Fruit fly (Drosophila melanogaster) whole organism, embryonic: Measurements from ENCODE around the gene CG12773.
A peak's percentile ranks its signal among the peaks of the same experiment; 100 is the strongest.

Source experiments
- Atf-2 ChIP-seq: fragments of 200-800 bp; sonication (Bioruptor generic); optimal IDR thresholded peaks from 2 replicates; lab custom pipeline; 2016; ENCODE audit warnings: missing biosample characterization, missing genetic modification characterization
- CG10366 ChIP-seq: fragments of 200-800 bp; sonication (Bioruptor generic); IDR thresholded peaks from 2 replicates; pipeline ENCODE4 v1.3.6; 2022; ENCODE audit warnings: missing biosample characterization, missing genetic modification characterization
- CG10543 ChIP-seq: fragments of 200-800 bp; sonication (Bioruptor generic); optimal IDR thresholded peaks from 3 replicates; lab custom pipeline; 2017; ENCODE audit warnings: missing biosample characterization, mild to moderate bottlenecking, missing genetic modification characterization, moderate library complexity
- CG11085 ChIP-seq: fragments of 200-800 bp; sonication (Bioruptor generic); IDR thresholded peaks from 2 replicates; pipeline ENCODE4 v1.3.6; 2022; ENCODE audit warnings: missing biosample characterization, missing genetic modification characterization
- CG12769 ChIP-seq: fragments of 200-800 bp; sonication (Bioruptor generic); optimal IDR thresholded peaks from 2 replicates; lab custom pipeline; 2019; ENCODE audit warnings: missing biosample characterization, mild to moderate bottlenecking, missing genetic modification characterization, moderate library complexity
- CG13894 ChIP-seq: fragments of 200-800 bp; sonication (Bioruptor generic); optimal IDR thresholded peaks from 3 replicates; lab custom pipeline; 2018; ENCODE audit warnings: missing biosample characterization, mild to moderate bottlenecking, missing genetic modification characterization, moderate library complexity
- CG16813 ChIP-seq: fragments of 200-800 bp; sonication (Bioruptor generic); IDR thresholded peaks from 3 replicates; pipeline ENCODE4 v1.3.6; 2022; ENCODE audit warnings: missing biosample characterization, missing genetic modification characterization; ENCODE audit not compliant: partially characterized antibody
- CG17385 ChIP-seq: fragments of 200-800 bp; sonication (Bioruptor generic); optimal IDR thresholded peaks from 3 replicates; lab custom pipeline; 2018; ENCODE audit warnings: missing biosample characterization, mild to moderate bottlenecking, missing genetic modification characterization
- CG18262 ChIP-seq: fragments of 200-800 bp; optimal IDR thresholded peaks from 3 replicates; lab custom pipeline; 2019; ENCODE audit warnings: missing biosample characterization, mild to moderate bottlenecking, missing genetic modification characterization, moderate library complexity
- CG18764 ChIP-seq: fragments of 200-800 bp; sonication (Bioruptor generic); optimal IDR thresholded peaks from 3 replicates; lab custom pipeline; 2016; ENCODE audit warnings: missing biosample characterization, missing genetic modification characterization
- CG2116 ChIP-seq: fragments of 200-800 bp; sonication (Bioruptor generic); optimal IDR thresholded peaks from 3 replicates; lab custom pipeline; 2018; ENCODE audit warnings: missing biosample characterization, mild to moderate bottlenecking, missing genetic modification characterization
- CG2712 ChIP-seq: fragments of 200-800 bp; optimal IDR thresholded peaks from 3 replicates; lab custom pipeline; 2019; ENCODE audit warnings: missing biosample characterization, mild to moderate bottlenecking, missing genetic modification characterization, moderate library complexity
- CG30431 ChIP-seq: fragments of 200-800 bp; sonication (Bioruptor generic); optimal IDR thresholded peaks from 2 replicates; lab custom pipeline; 2017; ENCODE audit warnings: missing biosample characterization, missing genetic modification characterization
- CG3163 ChIP-seq: fragments of 200-800 bp; sonication (Bioruptor generic); optimal IDR thresholded peaks from 3 replicates; lab custom pipeline; 2016; ENCODE audit warnings: missing biosample characterization, missing genetic modification characterization
- CG4707 ChIP-seq: fragments of 200-800 bp; sonication (Bioruptor generic); optimal IDR thresholded peaks from 2 replicates; lab custom pipeline; 2018; ENCODE audit warnings: missing biosample characterization, mild to moderate bottlenecking, missing genetic modification characterization, moderate library complexity
- CG6175 ChIP-seq: fragments of 200-800 bp; sonication (Bioruptor generic); IDR thresholded peaks from 3 replicates; pipeline ENCODE4 v1.3.6; 2022; ENCODE audit warnings: missing biosample characterization, missing genetic modification characterization
- CG6254 ChIP-seq: fragments of 200-800 bp; sonication (Bioruptor generic); optimal IDR thresholded peaks from 3 replicates; lab custom pipeline; 2017; ENCODE audit warnings: mild to moderate bottlenecking, missing biosample characterization, missing genetic modification reagents, missing genetic modification characterization
- Chrac-16 ChIP-seq: fragments of 200-800 bp; sonication (Bioruptor generic); optimal IDR thresholded peaks from 3 replicates; lab custom pipeline; 2016; ENCODE audit warnings: missing biosample characterization, missing genetic modification characterization
- CoRest ChIP-seq: fragments of 200-800 bp; sonication (Bioruptor generic); optimal IDR thresholded peaks from 3 replicates; lab custom pipeline; 2018; ENCODE audit warnings: missing biosample characterization, mild to moderate bottlenecking, missing genetic modification characterization, moderate library complexity
- D ChIP-seq, 2 experiments: fragments of 200-800 bp in 1 of 2; fragments of >200 bp in 1 of 2; sonication (Bioruptor generic) in 1 of 2; optimal IDR thresholded peaks; 2 replicates in 1 of 2; 3 replicates in 1 of 2; lab custom pipeline; 2017; ENCODE audit warnings: mild to moderate bottlenecking in 1 of 2, missing biosample characterization in 1 of 2, missing genetic modification characterization in 1 of 2, missing genetic modification reagents in 1 of 2
- ERR ChIP-seq: fragments of 200-800 bp; sonication (Bioruptor generic); optimal IDR thresholded peaks from 2 replicates; lab custom pipeline; 2016; ENCODE audit warnings: missing biosample characterization, missing genetic modification characterization
- Ets97D ChIP-seq: fragments of 200-800 bp; sonication (Bioruptor generic); optimal IDR thresholded peaks from 3 replicates; lab custom pipeline; 2016; ENCODE audit warnings: missing biosample characterization, missing genetic modification characterization
- Gug ChIP-seq: fragments of 200-800 bp; sonication (Bioruptor generic); IDR thresholded peaks from 4 replicates; pipeline ENCODE4 v1.3.6; 2022; ENCODE audit warnings: missing biosample characterization, missing genetic modification characterization
- HLH3B ChIP-seq: fragments of 200-800 bp; sonication (Bioruptor generic); IDR thresholded peaks from 2 replicates; pipeline ENCODE4 v1.3.6; 2022; ENCODE audit warnings: missing biosample characterization, missing genetic modification characterization
- HLH54F ChIP-seq: fragments of 200-800 bp; sonication (Bioruptor generic); optimal IDR thresholded peaks from 3 replicates; lab custom pipeline; 2016; ENCODE audit warnings: missing biosample characterization, missing genetic modification characterization
- HLHmδ ChIP-seq: fragments of 200-800 bp; sonication (Bioruptor generic); optimal IDR thresholded peaks from 2 replicates; lab custom pipeline; 2018; ENCODE audit warnings: missing biosample characterization, mild to moderate bottlenecking, missing genetic modification characterization, moderate library complexity
- HmgZ ChIP-seq: fragments of 200-800 bp; sonication (Bioruptor generic); optimal IDR thresholded peaks from 2 replicates; lab custom pipeline; 2018; ENCODE audit warnings: missing biosample characterization, mild to moderate bottlenecking, missing genetic modification characterization
- Meics ChIP-seq: fragments of 200-800 bp; sonication (Bioruptor generic); optimal IDR thresholded peaks from 2 replicates; lab custom pipeline; 2017; ENCODE audit warnings: missing biosample characterization, mild to moderate bottlenecking, missing genetic modification characterization
- Mrtf ChIP-seq: fragments of 200-800 bp; sonication (Bioruptor generic); IDR thresholded peaks from 3 replicates; pipeline ENCODE4 v1.3.6; 2022; ENCODE audit warnings: missing biosample characterization, missing genetic modification characterization
- NFAT ChIP-seq: fragments of 200-800 bp; sonication (Bioruptor generic); IDR thresholded peaks from 2 replicates; pipeline ENCODE4 v1.3.6; 2022; ENCODE audit warnings: missing biosample characterization, missing genetic modification characterization
- PHDP ChIP-seq: fragments of 200-800 bp; sonication (Bioruptor generic); optimal IDR thresholded peaks from 3 replicates; lab custom pipeline; 2018; ENCODE audit warnings: missing biosample characterization, mild to moderate bottlenecking, missing genetic modification characterization, moderate library complexity
- Spps ChIP-seq: fragments of 200-800 bp; sonication (Bioruptor generic); optimal IDR thresholded peaks from 2 replicates; lab custom pipeline; 2018; ENCODE audit warnings: missing biosample characterization, mild to moderate bottlenecking, missing genetic modification characterization
- Xrp1 ChIP-seq: fragments of 200-800 bp; sonication (Bioruptor generic); IDR thresholded peaks from 2 replicates; pipeline ENCODE4 v1.3.6; 2022; ENCODE audit warnings: missing biosample characterization, missing genetic modification characterization
- YL-1 ChIP-seq: fragments of 200-800 bp; sonication (Bioruptor generic); optimal IDR thresholded peaks from 3 replicates; lab custom pipeline; 2017; ENCODE audit warnings: missing biosample characterization, mild to moderate bottlenecking, missing genetic modification characterization
- ash1 ChIP-seq: fragments of 200-800 bp; sonication (Bioruptor generic); optimal IDR thresholded peaks from 2 replicates; lab custom pipeline; 2018; ENCODE audit warnings: missing biosample characterization, mild to moderate bottlenecking, missing genetic modification characterization
- bowl ChIP-seq: fragments of 200-800 bp; sonication (Bioruptor generic); IDR thresholded peaks from 2 replicates; pipeline ENCODE4 v1.3.6; 2022; ENCODE audit warnings: missing biosample characterization, missing genetic modification characterization
- chn ChIP-seq: fragments of 200-800 bp; sonication (Bioruptor generic); optimal IDR thresholded peaks from 2 replicates; lab custom pipeline; 2016; ENCODE audit warnings: missing biosample characterization, missing genetic modification characterization
- ci ChIP-seq: fragments of 200-800 bp; sonication (Bioruptor generic); IDR thresholded peaks from 3 replicates; pipeline ENCODE4 v1.3.6; 2022; ENCODE audit warnings: missing biosample characterization, missing genetic modification characterization
- gcm2 ChIP-seq: fragments of 200-800 bp; sonication (Bioruptor generic); optimal IDR thresholded peaks from 2 replicates; lab custom pipeline; 2016; ENCODE audit warnings: missing biosample characterization, missing genetic modification characterization
- grn ChIP-seq: fragments of 200-800 bp; sonication (Bioruptor generic); optimal IDR thresholded peaks from 3 replicates; lab custom pipeline; 2017; ENCODE audit warnings: missing biosample characterization, missing genetic modification characterization
- kni ChIP-seq: fragments of 200-800 bp; sonication (Bioruptor generic); optimal IDR thresholded peaks from 3 replicates; lab custom pipeline; 2017; ENCODE audit warnings: mild to moderate bottlenecking, missing biosample characterization, missing genetic modification reagents, missing genetic modification characterization
- mam ChIP-seq: fragments of 200-800 bp; sonication (Bioruptor generic); optimal IDR thresholded peaks from 3 replicates; lab custom pipeline; 2016; ENCODE audit warnings: missing biosample characterization, missing genetic modification characterization
- p53 ChIP-seq: fragments of 200-800 bp; sonication (Bioruptor generic); optimal IDR thresholded peaks from 2 replicates; lab custom pipeline; 2016; ENCODE audit warnings: missing biosample characterization, missing genetic modification characterization
- pita ChIP-seq: fragments of 200-800 bp; sonication (Bioruptor generic); optimal IDR thresholded peaks from 2 replicates; lab custom pipeline; 2017; ENCODE audit warnings: missing biosample characterization, mild to moderate bottlenecking, missing genetic modification characterization
- sc ChIP-seq, 3 experiments: fragments of >200 bp in 2 of 3; fragments of 200-800 bp in 1 of 3; sonication (Bioruptor generic) in 1 of 3; optimal IDR thresholded peaks; 2 replicates in 2 of 3; 3 replicates in 1 of 3; lab custom pipeline; 2017; ENCODE audit warnings: mild to moderate bottlenecking in 1 of 3, missing biosample characterization in 1 of 3, missing genetic modification characterization in 1 of 3, missing genetic modification reagents in 1 of 3
- sr ChIP-seq: fragments of 200-800 bp; sonication (Bioruptor generic); IDR thresholded peaks from 3 replicates; pipeline ENCODE4 v1.3.6; 2022; ENCODE audit warnings: missing biosample characterization, missing genetic modification characterization
- stwl ChIP-seq: fragments of 200-800 bp; sonication (Bioruptor generic); optimal IDR thresholded peaks from 3 replicates; lab custom pipeline; 2018; ENCODE audit warnings: missing biosample characterization, mild to moderate bottlenecking, missing genetic modification characterization, moderate library complexity
- sug ChIP-seq: fragments of 200-800 bp; optimal IDR thresholded peaks from 2 replicates; lab custom pipeline; 2019; ENCODE audit warnings: missing biosample characterization, mild to moderate bottlenecking, missing genetic modification characterization, moderate library complexity
- trem ChIP-seq: fragments of 200-800 bp; optimal IDR thresholded peaks from 3 replicates; lab custom pipeline; 2019; ENCODE audit warnings: missing biosample characterization, mild to moderate bottlenecking, missing genetic modification characterization, moderate library complexity

The CG12773 gene

dm6 chrX:1370104-1370802, 16.5 kb upstream of the CG12773 start, which contains the start of gene ssx (continued):
- TF ChIP-seq CG12769 (tag; lab: Kevin White, UChicago) (no peak), Chrac-16 (GFP tag; lab: Kevin White, UChicago) (peak; percentile 30), HLHmδ (GFP tag; lab: Kevin White, UChicago) (no peak), mam (GFP tag; lab: Kevin White, UChicago) (peak; percentile 42), bowl (no peak), CG18764 (peak; percentile 24), CG6254 (GFP tag; lab: Kevin White, UChicago) (no peak), D (optimal IDR thresholded peaks at IDR 0.05; lab: Kevin White, UChicago) (no peak), D (GFP tag; optimal IDR thresholded peaks at IDR 0.05; lab: Kevin White, UChicago) (no peak), CoRest (tag; lab: Kevin White, UChicago) (peak; percentile 3), kni (no peak), CG16813 (GFP tag; lab: Robert Waterston, UW) (peak; percentile 85), NFAT (GFP tag; lab: Robert Waterston, UW) (no peak), Meics (GFP tag; lab: Kevin White, UChicago) (no peak), HLH3B (GFP tag; lab: Robert Waterston, UW) (peak; percentile 34; the same call in 1 of the 2 replicates), Spps (tag; lab: Kevin White, UChicago) (no peak), ash1 (no peak), sc (optimal IDR thresholded peaks at IDR 0.05; lab: Kevin White, UChicago) (no peak), sc (GFP tag; optimal IDR thresholded peaks at IDR 0.05; lab: Kevin White, UChicago) (no peak), CG2712 (tag; lab: Kevin White, UChicago) (peak; percentile 49), CG30431 (no peak), CG13894 (tag; lab: Kevin White, UChicago) (no peak), sr (no peak), Xrp1 (GFP tag; lab: Robert Waterston, UW) (peak; percentile 59), CG18262 (peak; percentile 8), pita (GFP tag; lab: Kevin White, UChicago) (no peak), Mrtf (0 out of 3 replicates have a peak, but pooled peaks have one; percentile 23), CG6175 (GFP tag; lab: Robert Waterston, UW) (no peak), HmgZ (tag; lab: Kevin White, UChicago) (peak; percentile 23), CG3163 (GFP tag; lab: Kevin White, UChicago) (no peak), stwl (peak; percentile 82), grn (GFP tag; lab: Kevin White, UChicago) (peak; percentile 62), CG10543 (GFP tag; lab: Kevin White, UChicago) (no peak), ERR (GFP tag; lab: Kevin White, UChicago) (no peak), CG4707 (GFP tag; lab: Kevin White, UChicago) (no peak), CG10366 (peak; percentile 55), Gug (GFP tag; lab: Robert Waterston, UW) (0 out of 4 replicates have a peak, but pooled peaks have one; percentile 23), Ets97D (peak; percentile 31), gcm2 (no peak), YL-1 (GFP tag; lab: Kevin White, UChicago) (peak; percentile 60), ci (GFP tag; lab: Robert Waterston, UW) (peak; percentile 69), sug (tag; lab: Kevin White, UChicago) (peak; percentile 36), CG11085 (peak; percentile 19; the same call in 1 of the 2 replicates), chn (GFP tag; lab: Kevin White, UChicago) (peak; percentile 46), Atf-2 (GFP tag; lab: Kevin White, UChicago) (peak; percentile 27), PHDP (tag; lab: Kevin White, UChicago) (peak; percentile 20), CG2116 (GFP tag; lab: Kevin White, UChicago) (peak; percentile 88), p53 (GFP tag; lab: Kevin White, UChicago) (peak; percentile 10), HLH54F (GFP tag; lab: Kevin White, UChicago) (peak; percentile 36), CG17385 (GFP tag; lab: Kevin White, UChicago) (peak; percentile 33), trem (peak; percentile 50)
